Worm (Caenorhabditis elegans) whole organism, late embryonic: ENCODE data around the gene C02E7.8.

ENCODE experiments used
- T23F11.4 ChIP-seq: fragments of 200-800 bp; sonication (Bioruptor generic); optimal IDR thresholded peaks from 2 replicates; lab custom pipeline; 2018; ENCODE audit warnings: mild to moderate bottlenecking, missing genetic modification characterization, missing compliant biosample characterization
- ahr-1 ChIP-seq: sonication (generic microtip); optimal IDR thresholded peaks from 2 replicates; lab custom pipeline; 2016; ENCODE audit warnings: missing genetic modification characterization, missing compliant biosample characterization
- ama-1 ChIP-seq: fragments of 150-350 bp; optimal IDR thresholded peaks from 2 replicates; lab custom pipeline; 2014
- ceh-22 ChIP-seq: sonication (generic microtip); optimal IDR thresholded peaks from 2 replicates; lab custom pipeline; 2017; ENCODE audit warnings: missing biosample characterization, missing genetic modification characterization
- ceh-30 ChIP-seq: fragments of 150-350 bp; optimal IDR thresholded peaks from 2 replicates; lab custom pipeline; 2014; ENCODE audit warnings: missing biosample characterization, missing genetic modification characterization
- dve-1 ChIP-seq: sonication (generic microtip); optimal IDR thresholded peaks from 2 replicates; lab custom pipeline; 2017; ENCODE audit warnings: antibody characterized with exemption, mild to moderate bottlenecking, missing genetic modification characterization, missing compliant biosample characterization
- elt-4 ChIP-seq: sonication (generic microtip); optimal IDR thresholded peaks from 2 replicates; lab custom pipeline; 2016; ENCODE audit warnings: missing genetic modification characterization, missing compliant biosample characterization
- ets-4 ChIP-seq: sonication (generic microtip); optimal IDR thresholded peaks from 2 replicates; lab custom pipeline; 2016; ENCODE audit warnings: missing genetic modification characterization, missing compliant biosample characterization
- fkh-10 ChIP-seq: fragments of 150-350 bp; optimal IDR thresholded peaks from 2 replicates; lab custom pipeline; 2014; ENCODE audit warnings: missing biosample characterization, missing genetic modification reagents, missing genetic modification characterization
- nhr-11 ChIP-seq: fragments of 150-350 bp; optimal IDR thresholded peaks from 2 replicates; lab custom pipeline; 2014; ENCODE audit warnings: missing biosample characterization, missing genetic modification characterization
- pha-4 ChIP-seq: fragments of 150-350 bp; optimal IDR thresholded peaks from 2 replicates; lab custom pipeline; 2018; ENCODE audit warnings: missing biosample characterization, missing genetic modification reagents, missing genetic modification characterization
- sox-2 ChIP-seq: fragments of 200-800 bp; sonication (Bioruptor generic); IDR thresholded peaks from 2 replicates; pipeline ENCODE4 v1.3.6; 2022; ENCODE audit warnings: missing genetic modification reagents, missing genetic modification characterization, missing compliant biosample characterization
- unc-86 ChIP-seq: sonication (generic microtip); optimal IDR thresholded peaks from 2 replicates; lab custom pipeline; 2016; ENCODE audit warnings: missing genetic modification characterization, missing compliant biosample characterization
- ztf-16 ChIP-seq: sonication (generic microtip); optimal IDR thresholded peaks from 2 replicates; lab custom pipeline; 2017; ENCODE audit warnings: missing genetic modification characterization, missing compliant biosample characterization

DNA sequence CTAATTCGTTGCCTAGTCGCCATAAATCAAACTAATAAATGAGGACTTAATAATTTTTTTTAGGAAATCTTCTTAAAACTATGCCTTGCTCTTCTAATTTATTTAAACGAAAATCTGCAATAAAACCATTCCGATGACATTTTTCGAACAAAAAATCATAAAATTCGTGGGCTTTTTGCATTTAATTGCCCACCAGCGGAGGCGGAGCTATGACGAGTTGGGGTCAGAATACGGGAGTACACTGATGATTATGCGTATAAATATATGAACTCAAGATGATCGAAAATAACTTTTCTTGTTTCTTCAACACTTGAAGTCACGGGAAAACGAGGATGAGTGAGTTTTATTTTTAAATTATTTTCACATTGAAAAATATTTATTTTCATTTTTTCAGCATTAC, 13.8 kb upstream of the C02E7.8 start, which contains the start of gene catp-2:
- no peak for TF ChIP-seq ahr-1
- TF ChIP-seq elt-4 (tag; lab: Kevin White, UChicago): no peak
- no peak for TF ChIP-seq ztf-16
- no peak for TF ChIP-seq T23F11.4
- TF ChIP-seq pha-4: no peak
- no peak for TF ChIP-seq sox-2 (GFP tag; lab: Robert Waterston, UW)
- no peak for TF ChIP-seq ceh-30 (tag; lab: Kevin White, UChicago)
- no peak for TF ChIP-seq unc-86 (tag; lab: Kevin White, UChicago)
- TF ChIP-seq ceh-22: no peak
- no peak for TF ChIP-seq ets-4
- TF ChIP-seq ama-1 (lab: Kevin White, UChicago): no peak
- TF ChIP-seq nhr-11 (tag; lab: Kevin White, UChicago): no peak
- TF ChIP-seq dve-1 (tag; lab: Kevin White, UChicago): no peak
- no peak for TF ChIP-seq fkh-10 (GFP tag; lab: Kevin White, UChicago)
